Worm (Caenorhabditis elegans) whole organism, mixed stage, embryonic: ENCODE results near the gene npax-3.
A peak's percentile ranks its signal among the peaks of the same experiment; 100 is the strongest.

Experiments used
- M03D4.4 ChIP-seq: sonication (generic microtip); optimal IDR thresholded peaks from 2 replicates; lab custom pipeline; 2017; ENCODE audit warnings: mild to moderate bottlenecking, missing genetic modification characterization, missing compliant biosample characterization
- bed-3 ChIP-seq: fragments of 200-800 bp; sonication (Bioruptor generic); optimal IDR thresholded peaks from 3 replicates; lab custom pipeline; 2018; ENCODE audit warnings: mild to moderate bottlenecking, missing genetic modification characterization, moderate library complexity, missing compliant biosample characterization
- blmp-1 ChIP-seq: fragments of 150-350 bp; optimal IDR thresholded peaks from 2 replicates; lab custom pipeline; 2014; ENCODE audit warnings: missing biosample characterization, missing genetic modification characterization
- ceh-39 ChIP-seq: fragments of 150-350 bp; optimal IDR thresholded peaks from 2 replicates; lab custom pipeline; 2014; ENCODE audit warnings: missing biosample characterization, missing genetic modification characterization
- ceh-43 ChIP-seq: fragments of 200-800 bp; sonication (Bioruptor generic); optimal IDR thresholded peaks from 2 replicates; lab custom pipeline; 2018; ENCODE audit warnings: mild to moderate bottlenecking, missing genetic modification characterization, moderate library complexity, missing compliant biosample characterization
- ceh-83 ChIP-seq: fragments of 200-800 bp; sonication (Bioruptor generic); optimal IDR thresholded peaks from 2 replicates; lab custom pipeline; 2018; ENCODE audit warnings: mild to moderate bottlenecking, missing genetic modification characterization, missing compliant biosample characterization
- ces-1 ChIP-seq: fragments of 150-350 bp; optimal IDR thresholded peaks from 2 replicates; lab custom pipeline; 2014; ENCODE audit warnings: missing biosample characterization, missing genetic modification reagents, missing genetic modification characterization
- cnd-1 ChIP-seq: fragments of 200-800 bp; sonication (Bioruptor generic); optimal IDR thresholded peaks from 2 replicates; lab custom pipeline; 2018; ENCODE audit warnings: mild to moderate bottlenecking, missing genetic modification characterization, missing compliant biosample characterization
- drap-1 ChIP-seq: fragments of 200-800 bp; sonication (Bioruptor generic); optimal IDR thresholded peaks from 3 replicates; lab custom pipeline; 2018; ENCODE audit warnings: mild to moderate bottlenecking, missing genetic modification characterization, missing compliant biosample characterization
- elt-1 ChIP-seq: sonication (generic microtip); optimal IDR thresholded peaks from 2 replicates; lab custom pipeline; 2017; ENCODE audit warnings: missing genetic modification characterization, mild to moderate bottlenecking, missing compliant biosample characterization, antibody characterized with exemption, moderate library complexity, borderline replicate concordance; ENCODE audit not compliant: insufficient read depth
- elt-3 ChIP-seq: fragments of 150-350 bp; optimal IDR thresholded peaks from 2 replicates; lab custom pipeline; 2014; ENCODE audit warnings: missing biosample characterization, missing genetic modification characterization
- flh-1 ChIP-seq: fragments of 200-800 bp; sonication (Bioruptor generic); optimal IDR thresholded peaks from 2 replicates; lab custom pipeline; 2018; ENCODE audit warnings: mild to moderate bottlenecking, missing genetic modification characterization, moderate library complexity, missing compliant biosample characterization
- ham-2 ChIP-seq: fragments of 200-800 bp; sonication (Bioruptor generic); optimal IDR thresholded peaks from 2 replicates; lab custom pipeline; 2018; ENCODE audit warnings: mild to moderate bottlenecking, missing genetic modification characterization, missing compliant biosample characterization
- hlh-1 ChIP-seq: fragments of 150-350 bp; optimal IDR thresholded peaks from 2 replicates; lab custom pipeline; 2014; ENCODE audit warnings: missing biosample characterization, missing genetic modification reagents, missing genetic modification characterization
- lin-13 ChIP-seq: fragments of 150-350 bp; optimal IDR thresholded peaks from 2 replicates; lab custom pipeline; 2014; ENCODE audit warnings: missing biosample characterization, missing genetic modification characterization
- lin-32 ChIP-seq: fragments of 200-800 bp; sonication (Bioruptor generic); optimal IDR thresholded peaks from 2 replicates; lab custom pipeline; 2018; ENCODE audit warnings: mild to moderate bottlenecking, missing genetic modification characterization, missing compliant biosample characterization
- lsy-2 ChIP-seq: fragments of 150-350 bp; optimal IDR thresholded peaks from 2 replicates; lab custom pipeline; 2014; ENCODE audit warnings: missing biosample characterization, missing genetic modification characterization
- mab-5 ChIP-seq: fragments of 150-350 bp; optimal IDR thresholded peaks from 2 replicates; lab custom pipeline; 2014; ENCODE audit warnings: missing biosample characterization, missing genetic modification characterization
- mep-1 ChIP-seq: fragments of 150-350 bp; optimal IDR thresholded peaks from 2 replicates; lab custom pipeline; 2017; ENCODE audit warnings: missing biosample characterization, missing genetic modification reagents, missing genetic modification characterization, inconsistent platforms
- mls-2 ChIP-seq: sonication (generic microtip); optimal IDR thresholded peaks from 2 replicates; lab custom pipeline; 2016; ENCODE audit warnings: mild to moderate bottlenecking, missing genetic modification characterization, moderate library complexity, missing compliant biosample characterization
- nhr-12 ChIP-seq: fragments of 150-350 bp; optimal IDR thresholded peaks from 2 replicates; lab custom pipeline; 2014; ENCODE audit warnings: missing biosample characterization, missing genetic modification characterization
- nhr-2 ChIP-seq: fragments of 150-350 bp; optimal IDR thresholded peaks from 2 replicates; lab custom pipeline; 2014; ENCODE audit warnings: missing biosample characterization, missing genetic modification characterization
- nhr-237 ChIP-seq: fragments of 150-350 bp; optimal IDR thresholded peaks from 2 replicates; lab custom pipeline; 2014; ENCODE audit warnings: missing biosample characterization, missing genetic modification characterization
- nhr-28 ChIP-seq: fragments of 150-350 bp; optimal IDR thresholded peaks from 2 replicates; lab custom pipeline; 2014; ENCODE audit warnings: missing biosample characterization, missing genetic modification characterization
- nhr-76 ChIP-seq: sonication (generic microtip); optimal IDR thresholded peaks from 2 replicates; lab custom pipeline; 2017; ENCODE audit warnings: missing biosample characterization, missing genetic modification characterization
- pha-4 ChIP-seq: fragments of 150-350 bp; optimal IDR thresholded peaks from 2 replicates; lab custom pipeline; 2018; ENCODE audit warnings: missing biosample characterization, missing genetic modification reagents, missing genetic modification characterization
- sem-2 ChIP-seq: fragments of 200-800 bp; sonication (Bioruptor generic); optimal IDR thresholded peaks from 2 replicates; lab custom pipeline; 2018; ENCODE audit warnings: mild to moderate bottlenecking, missing genetic modification characterization, missing compliant biosample characterization
- snpc-4 ChIP-seq: fragments of 150-350 bp; optimal IDR thresholded peaks from 2 replicates; lab custom pipeline; 2014; ENCODE audit warnings: missing biosample characterization, missing genetic modification characterization
- sptf-1 ChIP-seq: sonication (generic microtip); optimal IDR thresholded peaks from 2 replicates; lab custom pipeline; 2017; ENCODE audit warnings: mild to moderate bottlenecking, missing genetic modification characterization, moderate library complexity, missing compliant biosample characterization
- tbx-8 ChIP-seq: fragments of 200-800 bp; sonication (Bioruptor generic); optimal IDR thresholded peaks from 2 replicates; lab custom pipeline; 2018; ENCODE audit warnings: mild to moderate bottlenecking, missing genetic modification characterization, moderate library complexity, missing compliant biosample characterization
- unc-120 ChIP-seq: sonication (generic microtip); optimal IDR thresholded peaks from 2 replicates; lab custom pipeline; 2017; ENCODE audit warnings: missing genetic modification characterization, missing compliant biosample characterization; ENCODE audit not compliant: poor library complexity, severe bottlenecking
- unc-39 ChIP-seq: fragments of 150-350 bp; optimal IDR thresholded peaks from 2 replicates; lab custom pipeline; 2014; ENCODE audit warnings: missing biosample characterization, missing genetic modification characterization
- unc-62 ChIP-seq: fragments of 150-350 bp; optimal IDR thresholded peaks from 2 replicates; lab custom pipeline; 2014; ENCODE audit warnings: missing biosample characterization, missing genetic modification reagents, missing genetic modification characterization
- zip-8 ChIP-seq: fragments of 150-350 bp; optimal IDR thresholded peaks from 2 replicates; lab custom pipeline; 2014; ENCODE audit warnings: missing biosample characterization, missing genetic modification characterization
- ztf-11 ChIP-seq: fragments of 150-350 bp; optimal IDR thresholded peaks from 2 replicates; lab custom pipeline; 2014; ENCODE audit warnings: missing biosample characterization, missing genetic modification characterization

The npax-3 gene

ce11 chrIV:10820837-10821671, 6.9 kb downstream of the npax-3 start:
- TF ChIP-seq nhr-76 (tag; lab: Kevin White, UChicago) = no peak
- TF ChIP-seq lsy-2 (tag; lab: Kevin White, UChicago) = no peak
- no peak for TF ChIP-seq unc-39 (tag; lab: Kevin White, UChicago)
- TF ChIP-seq elt-1 = no peak
- no peak for TF ChIP-seq drap-1 (GFP tag; lab: Kevin White, UChicago)
- TF ChIP-seq nhr-12 (tag; lab: Kevin White, UChicago) = no peak
- TF ChIP-seq cnd-1 (tag; lab: Kevin White, UChicago) = no peak
- TF ChIP-seq sptf-1 (tag; lab: Kevin White, UChicago) = no peak
- TF ChIP-seq mls-2 (tag; lab: Kevin White, UChicago) = no peak
- TF ChIP-seq elt-3 (tag; lab: Kevin White, UChicago) = no peak
- TF ChIP-seq nhr-28 (tag; lab: Kevin White, UChicago) = no peak
- no peak for TF ChIP-seq nhr-237
- TF ChIP-seq ztf-11 (tag; lab: Kevin White, UChicago) = no peak
- TF ChIP-seq zip-8 (tag; lab: Kevin White, UChicago) = no peak
- no peak for TF ChIP-seq unc-62
- no peak for TF ChIP-seq M03D4.4
- TF ChIP-seq ceh-83 = no peak

- no peak for TF ChIP-seq nhr-28 (tag; lab: Kevin White, UChicago)
- TF ChIP-seq elt-1 = no peak
- no peak for TF ChIP-seq lin-32 (GFP tag; lab: Kevin White, UChicago)
- TF ChIP-seq bed-3 (GFP tag; lab: Kevin White, UChicago) = no peak
- no peak for TF ChIP-seq sem-2 (GFP tag; lab: Kevin White, UChicago)
These were observed 7.8 kb downstream of the npax-3 start for ce11 chrIV:10820114-10820513.

- TF ChIP-seq sptf-1 (tag; lab: Kevin White, UChicago) (no peak), unc-120 (tag; lab: Kevin White, UChicago) (no peak), nhr-237 (no peak), ham-2 (GFP tag; lab: Kevin White, UChicago) (no peak), mab-5 (tag; lab: Kevin White, UChicago) (no peak), lsy-2 (tag; lab: Kevin White, UChicago) (no peak), nhr-28 (tag; lab: Kevin White, UChicago) (no peak), ztf-11 (tag; lab: Kevin White, UChicago) (no peak), unc-39 (tag; lab: Kevin White, UChicago) (no peak), lin-13 (tag; lab: Kevin White, UChicago) (no peak), flh-1 (GFP tag; lab: Kevin White, UChicago) (no peak), elt-1 (no peak), mep-1 (no peak), nhr-12 (tag; lab: Kevin White, UChicago) (no peak), blmp-1 (tag; lab: Kevin White, UChicago) (no peak), ceh-43 (no peak), nhr-2 (no peak)
These were observed 8.9 kb downstream of the npax-3 start for ce11 chrIV:10819049-10819448.

- peak; percentile 57 for TF ChIP-seq unc-120 (tag; lab: Kevin White, UChicago)
- TF ChIP-seq snpc-4 (tag; lab: Kevin White, UChicago) = no peak
- TF ChIP-seq elt-3 (tag; lab: Kevin White, UChicago) = no peak
- peak; percentile 49 for TF ChIP-seq blmp-1 (tag; lab: Kevin White, UChicago)
- TF ChIP-seq nhr-76 (tag; lab: Kevin White, UChicago) = no peak
- TF ChIP-seq nhr-12 (tag; lab: Kevin White, UChicago) = no peak
- no peak for TF ChIP-seq tbx-8 (GFP tag; lab: Kevin White, UChicago)
- TF ChIP-seq ceh-43 = no peak
- TF ChIP-seq cnd-1 (tag; lab: Kevin White, UChicago) = peak; percentile 64
- peak; percentile 72 for TF ChIP-seq sptf-1 (tag; lab: Kevin White, UChicago)
- peak; percentile 58 for TF ChIP-seq drap-1 (GFP tag; lab: Kevin White, UChicago)
- TF ChIP-seq mab-5 (tag; lab: Kevin White, UChicago) = no peak
- no peak for TF ChIP-seq bed-3 (GFP tag; lab: Kevin White, UChicago)
- no peak for TF ChIP-seq nhr-28 (tag; lab: Kevin White, UChicago)
- peak; percentile 52 for TF ChIP-seq pha-4 (tag; lab: Kevin White, UChicago)
- no peak for TF ChIP-seq zip-8 (tag; lab: Kevin White, UChicago)
- no peak for TF ChIP-seq flh-1 (GFP tag; lab: Kevin White, UChicago)
- TF ChIP-seq nhr-237 = no peak
- peak; percentile 96 for TF ChIP-seq nhr-2
- TF ChIP-seq lsy-2 (tag; lab: Kevin White, UChicago) = no peak
- peak; percentile 81 for TF ChIP-seq ham-2 (GFP tag; lab: Kevin White, UChicago)
- no peak for TF ChIP-seq sem-2 (GFP tag; lab: Kevin White, UChicago)
- no peak for TF ChIP-seq ceh-83
- TF ChIP-seq ztf-11 (tag; lab: Kevin White, UChicago) = peak; percentile 39
- no peak for TF ChIP-seq elt-1
- peak; percentile 52 for TF ChIP-seq mep-1
- TF ChIP-seq M03D4.4 = peak; percentile 10
- no peak for TF ChIP-seq ces-1 (GFP tag; lab: Kevin White, UChicago)
- no peak for TF ChIP-seq lin-32 (GFP tag; lab: Kevin White, UChicago)
- TF ChIP-seq lin-13 (tag; lab: Kevin White, UChicago) = peak; percentile 38
- TF ChIP-seq mls-2 (tag; lab: Kevin White, UChicago) = peak; percentile 81
- peak; percentile 31 for TF ChIP-seq unc-62
- no peak for TF ChIP-seq unc-39 (tag; lab: Kevin White, UChicago)
- peak; percentile 32 for TF ChIP-seq hlh-1 (tag; lab: Kevin White, UChicago)
- peak; percentile 14 for TF ChIP-seq ceh-39
These were observed 10.9 kb downstream of the npax-3 start for ce11 chrIV:10817030-10817429.
